Fruit fly (Drosophila melanogaster) whole organism, prepupa: ENCODE data around the gene CG31195.

Experiments used
- Blimp-1 ChIP-seq: fragments of 200-800 bp; sonication (Bioruptor generic); optimal IDR thresholded peaks from 3 replicates; lab custom pipeline; 2017; ENCODE audit warnings: missing biosample characterization, missing genetic modification characterization, mild to moderate bottlenecking, moderate library complexity, missing genetic modification reagents
- CG10631 ChIP-seq: fragments of 200-800 bp; sonication (Bioruptor generic); optimal IDR thresholded peaks from 2 replicates; lab custom pipeline; 2016; ENCODE audit warnings: missing biosample characterization, missing genetic modification characterization
- CG10669 ChIP-seq: fragments of 200-800 bp; sonication (Bioruptor generic); optimal IDR thresholded peaks from 3 replicates; lab custom pipeline; 2018; ENCODE audit warnings: missing biosample characterization, mild to moderate bottlenecking, missing genetic modification characterization, moderate library complexity
- CG11294 ChIP-seq: fragments of 200-800 bp; sonication (Bioruptor generic); IDR thresholded peaks from 2 replicates; pipeline ENCODE4 v1.3.6; 2022; ENCODE audit warnings: missing biosample characterization, missing genetic modification characterization
- CG11762 ChIP-seq: fragments of 200-800 bp; sonication (Bioruptor generic); optimal IDR thresholded peaks from 3 replicates; lab custom pipeline; 2016; ENCODE audit warnings: missing biosample characterization, missing genetic modification characterization; ENCODE audit not compliant: insufficient read depth
- CG11902 ChIP-seq: fragments of 200-800 bp; sonication (Bioruptor generic); optimal IDR thresholded peaks from 3 replicates; lab custom pipeline; 2016; ENCODE audit warnings: missing biosample characterization, missing genetic modification characterization
- CG15336 ChIP-seq: fragments of 200-800 bp; sonication (Bioruptor generic); IDR thresholded peaks from 2 replicates; pipeline ENCODE4 v1.3.6; 2022; ENCODE audit warnings: missing biosample characterization, missing genetic modification characterization
- CG1621 ChIP-seq: fragments of 200-800 bp; sonication (Bioruptor generic); optimal IDR thresholded peaks from 3 replicates; lab custom pipeline; 2018; ENCODE audit warnings: missing biosample characterization, mild to moderate bottlenecking, missing genetic modification characterization
- CG3032 ChIP-seq: fragments of 200-800 bp; optimal IDR thresholded peaks from 2 replicates; lab custom pipeline; 2019; ENCODE audit warnings: missing biosample characterization, mild to moderate bottlenecking, missing genetic modification characterization, moderate library complexity
- CG31627 ChIP-seq: fragments of 200-800 bp; sonication (Bioruptor generic); optimal IDR thresholded peaks from 3 replicates; lab custom pipeline; 2016; ENCODE audit warnings: missing biosample characterization, missing genetic modification characterization
- CG34406 ChIP-seq: fragments of 200-800 bp; sonication (Bioruptor generic); optimal IDR thresholded peaks from 3 replicates; lab custom pipeline; 2016; ENCODE audit warnings: missing biosample characterization, missing genetic modification characterization
- CG3919 ChIP-seq: fragments of 200-800 bp; sonication (Bioruptor generic); optimal IDR thresholded peaks from 3 replicates; lab custom pipeline; 2016; ENCODE audit warnings: missing biosample characterization, missing genetic modification characterization
- CG4318 ChIP-seq: fragments of 200-800 bp; sonication (Bioruptor generic); optimal IDR thresholded peaks from 3 replicates; lab custom pipeline; 2017; ENCODE audit warnings: missing biosample characterization, mild to moderate bottlenecking, missing genetic modification characterization
- CG6163 ChIP-seq: fragments of 200-800 bp; sonication (Bioruptor generic); IDR thresholded peaks from 3 replicates; pipeline ENCODE4 v1.3.6; 2022; ENCODE audit warnings: missing biosample characterization, missing genetic modification characterization
- CG6792 ChIP-seq: fragments of 200-800 bp; sonication (Bioruptor generic); optimal IDR thresholded peaks from 3 replicates; lab custom pipeline; 2016; ENCODE audit warnings: missing biosample characterization, missing genetic modification characterization
- CG6808 ChIP-seq: fragments of 200-800 bp; sonication (Bioruptor generic); optimal IDR thresholded peaks from 3 replicates; lab custom pipeline; 2017; ENCODE audit warnings: missing biosample characterization, missing genetic modification characterization, mild to moderate bottlenecking, moderate library complexity, missing genetic modification reagents
- CG6854 ChIP-seq: fragments of 200-800 bp; sonication (Bioruptor generic); optimal IDR thresholded peaks from 2 replicates; lab custom pipeline; 2017; ENCODE audit warnings: missing biosample characterization, mild to moderate bottlenecking, missing genetic modification characterization
- CG7368 ChIP-seq: fragments of 200-800 bp; sonication (Bioruptor generic); optimal IDR thresholded peaks from 3 replicates; lab custom pipeline; 2016; ENCODE audit warnings: missing biosample characterization, missing genetic modification characterization
- CG8119 ChIP-seq: fragments of 200-800 bp; sonication (Bioruptor generic); IDR thresholded peaks from 3 replicates; pipeline ENCODE4 v1.3.6; 2022; ENCODE audit warnings: missing biosample characterization, missing genetic modification characterization
- CG8319 ChIP-seq: fragments of 200-800 bp; sonication (Bioruptor generic); optimal IDR thresholded peaks from 3 replicates; lab custom pipeline; 2016; ENCODE audit warnings: missing biosample characterization, missing genetic modification characterization
- Eip75B ChIP-seq: fragments of 200-800 bp; sonication (Bioruptor generic); optimal IDR thresholded peaks from 3 replicates; lab custom pipeline; 2016; ENCODE audit warnings: missing biosample characterization, missing genetic modification characterization
- Eip78C ChIP-seq: fragments of 200-800 bp; sonication (Bioruptor generic); peaks from one replicate; lab custom pipeline; 2016; ENCODE audit warnings: missing biosample characterization, missing genetic modification characterization
- Eip93F ChIP-seq: fragments of 200-800 bp; sonication (Bioruptor generic); optimal IDR thresholded peaks from 2 replicates; lab custom pipeline; 2016; ENCODE audit warnings: missing biosample characterization, mild to moderate bottlenecking, missing genetic modification characterization
- Ets21C ChIP-seq: fragments of 200-800 bp; sonication (Bioruptor generic); optimal IDR thresholded peaks from 3 replicates; lab custom pipeline; 2016; ENCODE audit warnings: missing biosample characterization, missing genetic modification characterization
- Gug ChIP-seq: fragments of 200-800 bp; sonication (Bioruptor generic); IDR thresholded peaks from 2 replicates; pipeline ENCODE4 v1.3.6; 2022; ENCODE audit warnings: missing biosample characterization, missing genetic modification characterization
- Hr38 ChIP-seq: sonication (Bioruptor generic); optimal IDR thresholded peaks from 2 replicates; lab custom pipeline; 2016; ENCODE audit warnings: missing biosample characterization, missing genetic modification characterization
- Hr39 ChIP-seq: fragments of 200-800 bp; sonication (Bioruptor generic); optimal IDR thresholded peaks from 2 replicates; lab custom pipeline; 2016; ENCODE audit warnings: missing biosample characterization, missing genetic modification characterization
- Lpt ChIP-seq: fragments of 200-800 bp; sonication (Bioruptor generic); optimal IDR thresholded peaks from 3 replicates; lab custom pipeline; 2016; ENCODE audit warnings: missing biosample characterization, missing genetic modification characterization
- Met ChIP-seq: fragments of 200-800 bp; sonication (Bioruptor generic); optimal IDR thresholded peaks from 3 replicates; lab custom pipeline; 2016; ENCODE audit warnings: missing biosample characterization, missing genetic modification characterization
- OdsH ChIP-seq: fragments of 200-800 bp; sonication (Bioruptor generic); optimal IDR thresholded peaks from 3 replicates; lab custom pipeline; 2016; ENCODE audit warnings: missing biosample characterization, missing genetic modification characterization
- Smox ChIP-seq: fragments of 200-800 bp; sonication (Bioruptor generic); optimal IDR thresholded peaks from 3 replicates; lab custom pipeline; 2016; ENCODE audit warnings: missing biosample characterization, missing genetic modification characterization
- Sox102F ChIP-seq: fragments of 200-800 bp; sonication (Bioruptor generic); optimal IDR thresholded peaks from 2 replicates; lab custom pipeline; 2016; ENCODE audit warnings: missing biosample characterization, mild to moderate bottlenecking, missing genetic modification characterization
- Sox14 ChIP-seq: fragments of 200-800 bp; sonication (Bioruptor generic); optimal IDR thresholded peaks from 3 replicates; lab custom pipeline; 2016; ENCODE audit warnings: missing biosample characterization, missing genetic modification characterization
- Sox15 ChIP-seq: fragments of 200-800 bp; sonication (Bioruptor generic); optimal IDR thresholded peaks from 3 replicates; lab custom pipeline; 2016; ENCODE audit warnings: missing biosample characterization, missing genetic modification characterization
- achi ChIP-seq: fragments of 200-800 bp; sonication (Bioruptor generic); optimal IDR thresholded peaks from 3 replicates; lab custom pipeline; 2016; ENCODE audit warnings: missing biosample characterization, missing genetic modification characterization
- acj6 ChIP-seq: fragments of 200-800 bp; sonication (Bioruptor generic); optimal IDR thresholded peaks from 3 replicates; lab custom pipeline; 2016; ENCODE audit warnings: missing biosample characterization, missing genetic modification characterization
- dac ChIP-seq: fragments of 200-800 bp; sonication (Bioruptor generic); optimal IDR thresholded peaks from 2 replicates; lab custom pipeline; 2017; ENCODE audit warnings: missing biosample characterization, mild to moderate bottlenecking, missing genetic modification characterization
- dsx ChIP-seq: fragments of 200-800 bp; optimal IDR thresholded peaks from 3 replicates; lab custom pipeline; 2019; ENCODE audit warnings: missing biosample characterization, mild to moderate bottlenecking, missing genetic modification characterization, moderate library complexity; ENCODE audit not compliant: poor library complexity, severe bottlenecking
- eg ChIP-seq: fragments of 200-800 bp; sonication (Bioruptor generic); IDR thresholded peaks from 3 replicates; pipeline ENCODE4 v1.3.6; 2022; ENCODE audit warnings: missing biosample characterization, missing genetic modification characterization
- esn ChIP-seq: fragments of 200-800 bp; sonication (Bioruptor generic); optimal IDR thresholded peaks from 2 replicates; lab custom pipeline; 2016; ENCODE audit warnings: missing biosample characterization, mild to moderate bottlenecking, missing genetic modification characterization, moderate library complexity
- fd59A ChIP-seq: fragments of 200-800 bp; sonication (Bioruptor generic); optimal IDR thresholded peaks from 2 replicates; lab custom pipeline; 2017; ENCODE audit warnings: missing biosample characterization, mild to moderate bottlenecking, missing genetic modification characterization, missing genetic modification reagents
- fd85E ChIP-seq: fragments of 200-800 bp; sonication (Bioruptor generic); optimal IDR thresholded peaks from 3 replicates; lab custom pipeline; 2016; ENCODE audit warnings: missing biosample characterization, missing genetic modification characterization
- fkh ChIP-seq: fragments of 200-800 bp; sonication (Bioruptor generic); optimal IDR thresholded peaks from 3 replicates; lab custom pipeline; 2017; ENCODE audit warnings: missing biosample characterization, mild to moderate bottlenecking, missing genetic modification characterization, moderate library complexity
- net ChIP-seq: fragments of 200-800 bp; sonication (Bioruptor generic); optimal IDR thresholded peaks from 3 replicates; lab custom pipeline; 2016; ENCODE audit warnings: missing biosample characterization, missing genetic modification characterization
- pdm3 ChIP-seq: fragments of 200-800 bp; sonication (Bioruptor generic); optimal IDR thresholded peaks from 3 replicates; lab custom pipeline; 2016; ENCODE audit warnings: missing biosample characterization, missing genetic modification characterization
- salr ChIP-seq, 2 experiments: fragments of 200-800 bp; sonication (Bioruptor generic); optimal IDR thresholded peaks; 3 replicates each; lab custom pipeline; 2016 to 2018; ENCODE audit warnings: missing biosample characterization in 2 of 2, missing genetic modification characterization in 2 of 2, mild to moderate bottlenecking in 1 of 2
- spab ChIP-seq: fragments of 200-800 bp; sonication (Bioruptor generic); optimal IDR thresholded peaks from 2 replicates; lab custom pipeline; 2017; ENCODE audit warnings: missing biosample characterization, mild to moderate bottlenecking, missing genetic modification characterization, missing genetic modification reagents
- ss ChIP-seq, 2 experiments: fragments of 200-800 bp; sonication (Bioruptor generic); optimal IDR thresholded peaks; 2 replicates in 1 of 2; 3 replicates in 1 of 2; lab custom pipeline; 2017 to 2018; ENCODE audit warnings: mild to moderate bottlenecking in 2 of 2, missing biosample characterization in 2 of 2, missing genetic modification characterization in 2 of 2, moderate library complexity in 1 of 2
- svp ChIP-seq: fragments of 200-800 bp; sonication (Bioruptor generic); peaks from one replicate; lab custom pipeline; 2016; ENCODE audit warnings: missing biosample characterization, missing genetic modification characterization
- topi ChIP-seq: fragments of 200-800 bp; sonication (Bioruptor generic); optimal IDR thresholded peaks from 3 replicates; lab custom pipeline; 2016; ENCODE audit warnings: missing biosample characterization, missing genetic modification characterization
- vri ChIP-seq: fragments of 200-800 bp; sonication (Bioruptor generic); optimal IDR thresholded peaks from 3 replicates; lab custom pipeline; 2016; ENCODE audit warnings: missing biosample characterization, mild to moderate bottlenecking, missing genetic modification characterization

Gene CG31195

dm6 chr3R:20782104-20782654 lies 20.0 kb upstream of the CG31195 start:
- TF ChIP-seq Ets21C (GFP tag; lab: Kevin White, UChicago): peak; percentile 59
- TF ChIP-seq Sox102F (GFP tag; lab: Kevin White, UChicago): peak; percentile 64
- peak; percentile 76 for TF ChIP-seq Blimp-1 (GFP tag; lab: Kevin White, UChicago)
- no peak for TF ChIP-seq fkh
- TF ChIP-seq dsx (GFP tag; lab: Kevin White, UChicago): peak; percentile 89
- peak; percentile 83 for TF ChIP-seq net (GFP tag; lab: Kevin White, UChicago)
- TF ChIP-seq Hr39: peak; percentile 77
- peak; percentile 81 to 92 for TF ChIP-seq salr (GFP tag; optimal IDR thresholded peaks at IDR 0.05; lab: Kevin White, UChicago)
- peak; percentile 74 for TF ChIP-seq Met (GFP tag; lab: Kevin White, UChicago)
- TF ChIP-seq CG6808 (GFP tag; lab: Kevin White, UChicago): peak; percentile 88
- peak; percentile 92 for TF ChIP-seq acj6 (GFP tag; lab: Kevin White, UChicago)
- TF ChIP-seq CG6854 (GFP tag; lab: Kevin White, UChicago): peak; percentile 29
- TF ChIP-seq Eip78C: peak; percentile 94
- TF ChIP-seq CG11762: peak; percentile 79
- peak; percentile 78 for TF ChIP-seq CG31627 (GFP tag; lab: Kevin White, UChicago)
- peak; percentile 86 for TF ChIP-seq CG6792 (GFP tag; lab: Kevin White, UChicago)
- TF ChIP-seq CG3032 (tag; lab: Kevin White, UChicago): peak; percentile 96
- peak; percentile 78 for TF ChIP-seq CG8319 (GFP tag; lab: Kevin White, UChicago)
- no peak for TF ChIP-seq Hr38
- TF ChIP-seq Sox15 (GFP tag; lab: Kevin White, UChicago): peak; percentile 75
- peak; percentile 84 for TF ChIP-seq CG4318
- peak; percentile 79 for TF ChIP-seq pdm3
- peak; percentile 80 for TF ChIP-seq Eip75B (GFP tag; lab: Kevin White, UChicago)
- peak; percentile 67 for TF ChIP-seq dac (GFP tag; lab: Kevin White, UChicago)
- peak; percentile 80 for TF ChIP-seq CG8119 (GFP tag; lab: Robert Waterston, UW)
- peak; percentile 81 for TF ChIP-seq CG15336 (GFP tag; lab: Robert Waterston, UW)
- peak; percentile 27 for TF ChIP-seq vri (GFP tag; lab: Kevin White, UChicago)
- TF ChIP-seq CG11294 (GFP tag; lab: Robert Waterston, UW): peak; percentile 75
- peak; percentile 87 for TF ChIP-seq esn (GFP tag; lab: Kevin White, UChicago)
- peak; percentile 75 for TF ChIP-seq topi (GFP tag; lab: Kevin White, UChicago)
- TF ChIP-seq CG10631 (GFP tag; lab: Kevin White, UChicago): peak; percentile 96
- TF ChIP-seq Lpt (GFP tag; lab: Kevin White, UChicago): peak; percentile 84
- TF ChIP-seq ss (GFP tag; optimal IDR thresholded peaks at IDR 0.05; lab: Kevin White, UChicago): peak; percentile 85 to 87
- TF ChIP-seq Gug (GFP tag; lab: Robert Waterston, UW): peak; percentile 85
- TF ChIP-seq svp (GFP tag; lab: Kevin White, UChicago): peak; percentile 70
- peak; percentile 78 for TF ChIP-seq CG1621 (tag; lab: Kevin White, UChicago)
- peak; percentile 74 for TF ChIP-seq fd59A (GFP tag; lab: Kevin White, UChicago)
- TF ChIP-seq fd85E (GFP tag; lab: Kevin White, UChicago): no peak
- peak; percentile 87 for TF ChIP-seq CG34406 (GFP tag; lab: Kevin White, UChicago)
- TF ChIP-seq achi (GFP tag; lab: Kevin White, UChicago): peak; percentile 91
- peak; percentile 91 for TF ChIP-seq CG10669 (GFP tag; lab: Kevin White, UChicago)
- TF ChIP-seq Smox (GFP tag; lab: Kevin White, UChicago): peak; percentile 68
- peak; percentile 92 for TF ChIP-seq OdsH
- TF ChIP-seq CG7368 (GFP tag; lab: Kevin White, UChicago): peak; percentile 73
- TF ChIP-seq spab: peak; percentile 91
- TF ChIP-seq Sox14 (GFP tag; lab: Kevin White, UChicago): peak; percentile 78
- TF ChIP-seq eg (GFP tag; lab: Robert Waterston, UW): peak; percentile 88
- TF ChIP-seq CG6163: peak; percentile 88
- TF ChIP-seq Eip93F (GFP tag; lab: Kevin White, UChicago): peak; percentile 19
- peak; percentile 70 for TF ChIP-seq CG11902 (GFP tag; lab: Kevin White, UChicago)
- TF ChIP-seq CG3919: peak; percentile 88
